Fruit fly (Drosophila melanogaster) whole organism, embryonic: ENCODE results near the gene CG32668.

ENCODE experiments used
- Aef1 ChIP-seq: fragments of 200-800 bp; sonication (Bioruptor generic); IDR thresholded peaks from 3 replicates; pipeline ENCODE4 v1.3.6; 2022; ENCODE audit warnings: missing biosample characterization, missing genetic modification characterization
- CG10267 ChIP-seq: fragments of 200-800 bp; sonication (Bioruptor generic); optimal IDR thresholded peaks from 2 replicates; lab custom pipeline; 2018; ENCODE audit warnings: missing biosample characterization, mild to moderate bottlenecking, missing genetic modification characterization, moderate library complexity
- CG10274 ChIP-seq: fragments of 200-800 bp; sonication (Bioruptor generic); optimal IDR thresholded peaks from 3 replicates; lab custom pipeline; 2017; ENCODE audit warnings: missing biosample characterization, mild to moderate bottlenecking, missing genetic modification characterization
- CG10654 ChIP-seq: fragments of 200-800 bp; sonication (Bioruptor generic); optimal IDR thresholded peaks from 2 replicates; lab custom pipeline; 2016; ENCODE audit warnings: missing biosample characterization, missing genetic modification characterization
- CG11723 ChIP-seq: fragments of 200-800 bp; sonication (Bioruptor generic); optimal IDR thresholded peaks from 2 replicates; lab custom pipeline; 2017; ENCODE audit warnings: missing biosample characterization, mild to moderate bottlenecking, missing genetic modification characterization
- CG13287 ChIP-seq: fragments of 200-800 bp; sonication (Bioruptor generic); IDR thresholded peaks from 2 replicates; pipeline ENCODE4 v1.3.6; 2022; ENCODE audit warnings: missing biosample characterization, missing genetic modification characterization; ENCODE audit not compliant: partially characterized antibody
- CG14860 ChIP-seq: fragments of 200-800 bp; sonication (Bioruptor generic); IDR thresholded peaks from 3 replicates; pipeline ENCODE4 v1.3.6; 2022; ENCODE audit warnings: missing biosample characterization, missing genetic modification characterization; ENCODE audit not compliant: partially characterized antibody
- CG17359 ChIP-seq: fragments of 200-800 bp; sonication (Bioruptor generic); optimal IDR thresholded peaks from 3 replicates; lab custom pipeline; 2018; ENCODE audit warnings: missing biosample characterization, mild to moderate bottlenecking, missing genetic modification characterization, moderate library complexity
- CG17568 ChIP-seq: fragments of 200-800 bp; sonication (Bioruptor generic); optimal IDR thresholded peaks from 2 replicates; lab custom pipeline; 2018; ENCODE audit warnings: missing biosample characterization, mild to moderate bottlenecking, missing genetic modification characterization, moderate library complexity
- CG18011 ChIP-seq: fragments of 200-800 bp; sonication (Bioruptor generic); optimal IDR thresholded peaks from 2 replicates; lab custom pipeline; 2017; ENCODE audit warnings: missing biosample characterization, missing genetic modification characterization, mild to moderate bottlenecking, moderate library complexity, missing genotype
- CG1832 ChIP-seq: fragments of 200-800 bp; sonication (Bioruptor generic); optimal IDR thresholded peaks from 2 replicates; lab custom pipeline; 2017; ENCODE audit warnings: missing biosample characterization, mild to moderate bottlenecking, missing genetic modification characterization, inconsistent platforms
- CG31441 ChIP-seq: fragments of 200-800 bp; sonication (Bioruptor generic); IDR thresholded peaks from 2 replicates; pipeline ENCODE4 v1.3.6; 2022; ENCODE audit warnings: missing biosample characterization, missing genetic modification characterization
- CG32532 ChIP-seq: fragments of 200-800 bp; sonication (Bioruptor generic); IDR thresholded peaks from 2 replicates; pipeline ENCODE4 v1.3.6; 2022; ENCODE audit warnings: missing biosample characterization, missing genetic modification characterization
- CG4282 ChIP-seq: fragments of 200-800 bp; sonication (Bioruptor generic); optimal IDR thresholded peaks from 2 replicates; lab custom pipeline; 2016; ENCODE audit warnings: missing biosample characterization, missing genetic modification characterization
- CG6765 ChIP-seq: fragments of 200-800 bp; sonication (Bioruptor generic); optimal IDR thresholded peaks from 3 replicates; lab custom pipeline; 2017; ENCODE audit warnings: missing biosample characterization, mild to moderate bottlenecking, missing genetic modification characterization
- CG6791 ChIP-seq: fragments of 200-800 bp; sonication (Bioruptor generic); IDR thresholded peaks from 3 replicates; pipeline ENCODE4 v1.3.6; 2022; ENCODE audit warnings: missing biosample characterization, missing genetic modification characterization; ENCODE audit not compliant: partially characterized antibody
- CG7786 ChIP-seq: fragments of 200-800 bp; sonication (Bioruptor generic); optimal IDR thresholded peaks from 2 replicates; lab custom pipeline; 2016; ENCODE audit warnings: missing biosample characterization, missing genetic modification characterization
- CG8281 ChIP-seq: fragments of 200-800 bp; sonication (Bioruptor generic); optimal IDR thresholded peaks from 2 replicates; lab custom pipeline; 2018; ENCODE audit warnings: missing biosample characterization, mild to moderate bottlenecking, missing genetic modification characterization, moderate library complexity
- CG8290 ChIP-seq, 3 experiments: fragments of 200-800 bp; sonication (Bioruptor generic); optimal IDR thresholded peaks; 2 replicates each; lab custom pipeline; 2016 to 2019; ENCODE audit warnings: missing biosample characterization in 3 of 3, missing genetic modification characterization in 3 of 3, mild to moderate bottlenecking in 2 of 3, moderate library complexity in 1 of 3
- CG9609 ChIP-seq: fragments of 200-800 bp; sonication (Bioruptor generic); optimal IDR thresholded peaks from 3 replicates; lab custom pipeline; 2016; ENCODE audit warnings: missing biosample characterization, missing genetic modification characterization
- CG9932 ChIP-seq: fragments of 200-800 bp; sonication (Bioruptor generic); IDR thresholded peaks from 2 replicates; pipeline ENCODE4 v1.3.6; 2022; ENCODE audit warnings: missing biosample characterization, missing genetic modification characterization
- Dll ChIP-seq: fragments of 200-800 bp; sonication (Bioruptor generic); IDR thresholded peaks from 4 replicates; pipeline ENCODE4 v1.3.6; 2022; ENCODE audit warnings: missing biosample characterization, missing genetic modification characterization; ENCODE audit not compliant: partially characterized antibody
- Hmr ChIP-seq: fragments of 200-800 bp; sonication (Bioruptor generic); optimal IDR thresholded peaks from 3 replicates; lab custom pipeline; 2017; ENCODE audit warnings: mild to moderate bottlenecking, missing biosample characterization, missing genetic modification reagents, missing genetic modification characterization
- Hsf ChIP-seq: fragments of 200-800 bp; sonication (Bioruptor generic); optimal IDR thresholded peaks from 3 replicates; lab custom pipeline; 2016; ENCODE audit warnings: missing biosample characterization, missing genetic modification characterization
- NFAT ChIP-seq: fragments of 200-800 bp; sonication (Bioruptor generic); IDR thresholded peaks from 2 replicates; pipeline ENCODE4 v1.3.6; 2022; ENCODE audit warnings: missing biosample characterization, missing genetic modification characterization
- Nf-YB ChIP-seq: fragments of 200-800 bp; sonication (Bioruptor generic); optimal IDR thresholded peaks from 3 replicates; lab custom pipeline; 2019; ENCODE audit warnings: missing biosample characterization, mild to moderate bottlenecking, missing genetic modification characterization, moderate library complexity
- Nf-YC ChIP-seq: fragments of 200-800 bp; optimal IDR thresholded peaks from 3 replicates; lab custom pipeline; 2019; ENCODE audit warnings: missing biosample characterization, mild to moderate bottlenecking, missing genetic modification characterization, moderate library complexity
- Sry-β ChIP-seq: fragments of 200-800 bp; sonication (Bioruptor generic); optimal IDR thresholded peaks from 2 replicates; lab custom pipeline; 2018; ENCODE audit warnings: missing biosample characterization, mild to moderate bottlenecking, missing genetic modification characterization, moderate library complexity
- Sry-δ ChIP-seq: fragments of 200-800 bp; sonication (Bioruptor generic); optimal IDR thresholded peaks from 2 replicates; lab custom pipeline; 2016; ENCODE audit warnings: missing biosample characterization, missing genetic modification characterization
- Tbp ChIP-seq: fragments of >200 bp; optimal IDR thresholded peaks from 2 replicates; lab custom pipeline; 2018; ENCODE audit warnings: missing biosample characterization, missing genetic modification characterization
- ap ChIP-seq: fragments of 200-800 bp; sonication (Bioruptor generic); IDR thresholded peaks from 2 replicates; pipeline ENCODE4 v1.3.6; 2022; ENCODE audit warnings: missing biosample characterization, missing genetic modification characterization
- cas ChIP-seq: fragments of 200-800 bp; sonication (Bioruptor generic); IDR thresholded peaks from 2 replicates; pipeline ENCODE4 v1.3.6; 2022; ENCODE audit warnings: missing biosample characterization, missing genetic modification characterization
- dati ChIP-seq: fragments of 200-800 bp; sonication (Bioruptor generic); IDR thresholded peaks from 2 replicates; pipeline ENCODE4 v1.3.6; 2022; ENCODE audit warnings: missing biosample characterization, missing genetic modification characterization
- disco-r ChIP-seq: fragments of 200-800 bp; sonication (Bioruptor generic); optimal IDR thresholded peaks from 2 replicates; lab custom pipeline; 2016; ENCODE audit warnings: missing biosample characterization, missing genetic modification characterization
- fd96Cb ChIP-seq: fragments of 200-800 bp; sonication (Bioruptor generic); optimal IDR thresholded peaks from 2 replicates; lab custom pipeline; 2018; ENCODE audit warnings: missing biosample characterization, mild to moderate bottlenecking, missing genetic modification characterization, moderate library complexity
- gfzf ChIP-seq: fragments of 200-800 bp; sonication (Bioruptor generic); optimal IDR thresholded peaks from 2 replicates; lab custom pipeline; 2016; ENCODE audit warnings: missing biosample characterization, mild to moderate bottlenecking, missing genetic modification characterization, moderate library complexity
- gt ChIP-seq: fragments of 200-800 bp; sonication (Bioruptor generic); IDR thresholded peaks from 2 replicates; pipeline ENCODE4 v1.3.6; 2022; ENCODE audit warnings: missing biosample characterization, missing genetic modification characterization
- hkb ChIP-seq, 2 experiments: fragments of 200-800 bp in 1 of 2; fragments of >200 bp in 1 of 2; sonication (Bioruptor generic) in 1 of 2; IDR thresholded peaks in 1 of 2; optimal IDR thresholded peaks in 1 of 2; 2 replicates each; pipeline versions ENCODE4 v1.3.6 to Lab custom; 2017 to 2022; ENCODE audit warnings: missing biosample characterization in 1 of 2, missing genetic modification characterization in 1 of 2
- jigr1 ChIP-seq: fragments of 200-800 bp; sonication (Bioruptor generic); IDR thresholded peaks from 3 replicates; pipeline ENCODE4 v1.3.6; 2022; ENCODE audit warnings: missing biosample characterization, missing genetic modification characterization
- jumu ChIP-seq: fragments of 200-800 bp; sonication (Bioruptor generic); optimal IDR thresholded peaks from 3 replicates; lab custom pipeline; 2016; ENCODE audit warnings: missing biosample characterization, missing genetic modification characterization
- lilli ChIP-seq: fragments of 200-800 bp; sonication (Bioruptor generic); optimal IDR thresholded peaks from 3 replicates; lab custom pipeline; 2016; ENCODE audit warnings: missing biosample characterization, missing genetic modification characterization
- onecut ChIP-seq: fragments of 200-800 bp; sonication (Bioruptor generic); IDR thresholded peaks from 2 replicates; pipeline ENCODE4 v1.3.6; 2022; ENCODE audit warnings: missing biosample characterization, missing genetic modification characterization
- pho ChIP-seq: fragments of 200-800 bp; sonication (Bioruptor generic); optimal IDR thresholded peaks from 2 replicates; lab custom pipeline; 2016; ENCODE audit warnings: missing biosample characterization, missing genetic modification characterization
- pzg ChIP-seq: fragments of 200-800 bp; sonication (Bioruptor generic); optimal IDR thresholded peaks from 3 replicates; lab custom pipeline; 2018; ENCODE audit warnings: missing biosample characterization, mild to moderate bottlenecking, missing genetic modification characterization, moderate library complexity
- salm ChIP-seq: fragments of 200-800 bp; sonication (Bioruptor generic); optimal IDR thresholded peaks from 2 replicates; lab custom pipeline; 2018; ENCODE audit warnings: missing biosample characterization, mild to moderate bottlenecking, missing genetic modification characterization
- sisA ChIP-seq: fragments of 200-800 bp; sonication (Bioruptor generic); IDR thresholded peaks from 2 replicates; pipeline ENCODE4 v1.3.6; 2022; ENCODE audit warnings: missing biosample characterization, missing genetic modification characterization
- slbo ChIP-seq: fragments of 200-800 bp; sonication (Bioruptor generic); IDR thresholded peaks from 2 replicates; pipeline ENCODE4 v1.3.6; 2022; ENCODE audit warnings: missing biosample characterization, missing genetic modification characterization
- sob ChIP-seq: fragments of 200-800 bp; sonication (Bioruptor generic); IDR thresholded peaks from 2 replicates; pipeline ENCODE4 v1.3.6; 2022; ENCODE audit warnings: missing biosample characterization, missing genetic modification characterization
- trh ChIP-seq: fragments of 200-800 bp; sonication (Bioruptor generic); optimal IDR thresholded peaks from 2 replicates; lab custom pipeline; 2016; ENCODE audit warnings: missing biosample characterization, missing genetic modification characterization
- vfl ChIP-seq: fragments of 200-800 bp; sonication (Bioruptor generic); optimal IDR thresholded peaks from 2 replicates; lab custom pipeline; 2016; ENCODE audit warnings: missing biosample characterization, missing genetic modification characterization

The CG32668 gene

dm6 chrX:11149201-11149600, 10.4 kb downstream of the CG32668 start, which contains the start of gene Lint-1 (continued):
- no peak for TF ChIP-seq CG10654
- no peak for TF ChIP-seq CG4282 (GFP tag; lab: Kevin White, UChicago)
- TF ChIP-seq gt (GFP tag; lab: Robert Waterston, UW) = no peak
- TF ChIP-seq pzg (GFP tag; lab: Kevin White, UChicago) = peak; percentile 29
- TF ChIP-seq disco-r (GFP tag; lab: Kevin White, UChicago) = no peak
- no peak for TF ChIP-seq Tbp (GFP tag; lab: Kevin White, UChicago)
- TF ChIP-seq Aef1 = no peak
- no peak for TF ChIP-seq CG32532 (GFP tag; lab: Robert Waterston, UW)
- no peak for TF ChIP-seq CG31441 (GFP tag; lab: Robert Waterston, UW)
- no peak for TF ChIP-seq Sry-β
- TF ChIP-seq jumu (GFP tag; lab: Kevin White, UChicago) = peak; percentile 7
- no peak for TF ChIP-seq CG10267 (tag; lab: Kevin White, UChicago)
- no peak for TF ChIP-seq hkb (optimal IDR thresholded peaks at IDR 0.05; lab: Kevin White, UChicago)
- peak; percentile 14; the same call in 1 of the 2 replicates for TF ChIP-seq hkb (GFP tag; IDR thresholded peaks at IDR 0.05; lab: Robert Waterston, UW)
- no peak for TF ChIP-seq dati (GFP tag; lab: Robert Waterston, UW)
- TF ChIP-seq onecut (GFP tag; lab: Robert Waterston, UW) = no peak
- peak; percentile 23 for TF ChIP-seq CG7786
- TF ChIP-seq pho = no peak
- TF ChIP-seq Dll (GFP tag; lab: Robert Waterston, UW) = peak; percentile 47; the same call in 2 of the 4 replicates
- TF ChIP-seq CG11723 (GFP tag; lab: Kevin White, UChicago) = peak; percentile 18
- peak; percentile 26; the same call in 1 of the 2 replicates for TF ChIP-seq sisA
- peak; percentile 48 for TF ChIP-seq lilli (GFP tag; lab: Kevin White, UChicago)
- no peak for TF ChIP-seq trh
- no peak for TF ChIP-seq CG1832
- TF ChIP-seq CG13287 = no peak
- TF ChIP-seq jigr1 = no peak
- TF ChIP-seq CG14860 (GFP tag; lab: Robert Waterston, UW) = no peak
- TF ChIP-seq NFAT = 0 out of 2 replicates have a peak, but pooled peaks have one; percentile 45
- TF ChIP-seq CG9609 (GFP tag; lab: Kevin White, UChicago) = no peak
- peak; percentile 6 for TF ChIP-seq Hmr (GFP tag; lab: Kevin White, UChicago)
- TF ChIP-seq gfzf (GFP tag; lab: Kevin White, UChicago) = peak; percentile 9
- TF ChIP-seq Hsf (GFP tag; lab: Kevin White, UChicago) = peak; percentile 5
- no peak for TF ChIP-seq CG17568 (GFP tag; lab: Kevin White, UChicago)
- TF ChIP-seq CG8290 (GFP tag; optimal IDR thresholded peaks at IDR 0.05; lab: Kevin White, UChicago) = no peak
- TF ChIP-seq CG8290 (tag; optimal IDR thresholded peaks at IDR 0.05; lab: Kevin White, UChicago) = peak in 1 of 2 experiments; percentile 59
- TF ChIP-seq cas (GFP tag; lab: Robert Waterston, UW) = no peak
- no peak for TF ChIP-seq CG6765
- no peak for TF ChIP-seq Nf-YB (GFP tag; lab: Kevin White, UChicago)
- peak; percentile 6 for TF ChIP-seq vfl (GFP tag; lab: Kevin White, UChicago)
- TF ChIP-seq salm (tag; lab: Kevin White, UChicago) = no peak
- TF ChIP-seq slbo = peak; percentile 41; the same call in 1 of the 2 replicates
- TF ChIP-seq Sry-δ = peak; percentile 33
- TF ChIP-seq CG18011 (GFP tag; lab: Kevin White, UChicago) = no peak
- 0 out of 2 replicates have a peak, but pooled peaks have one; percentile 17 for TF ChIP-seq sob (GFP tag; lab: Robert Waterston, UW)
- TF ChIP-seq CG9932 (GFP tag; lab: Robert Waterston, UW) = peak; percentile 41; the same call in 1 of the 2 replicates
- TF ChIP-seq Nf-YC (tag; lab: Kevin White, UChicago) = no peak
- no peak for TF ChIP-seq ap (GFP tag; lab: Robert Waterston, UW)
- TF ChIP-seq CG6791 = no peak
- no peak for TF ChIP-seq CG10274
- no peak for TF ChIP-seq fd96Cb (tag; lab: Kevin White, UChicago)
- TF ChIP-seq CG8281 (tag; lab: Kevin White, UChicago) = no peak
- TF ChIP-seq CG17359 (tag; lab: Kevin White, UChicago) = no peak
